Worm (Caenorhabditis elegans) whole organism, midembryonic: ENCODE data around the gene sdz-5.

Experiments used
- cog-1 ChIP-seq: sonication (generic microtip); optimal IDR thresholded peaks from 2 replicates; lab custom pipeline; 2016; ENCODE audit warnings: missing genetic modification characterization, missing compliant biosample characterization
- flt-1 ChIP-seq: fragments of 200-800 bp; sonication (Bioruptor generic); IDR thresholded peaks from 2 replicates; pipeline ENCODE4 v1.3.6; 2022; ENCODE audit warnings: missing genetic modification characterization, missing compliant biosample characterization
- klf-2 ChIP-seq: fragments of 200-800 bp; sonication (Bioruptor generic); conservative IDR thresholded peaks from 2 replicates; pipeline ENCODE4 v1.3.6; 2022; ENCODE audit warnings: missing genetic modification reagents, missing genetic modification characterization, missing compliant biosample characterization
- med-1 ChIP-seq: sonication (generic microtip); optimal IDR thresholded peaks from 2 replicates; lab custom pipeline; 2017; ENCODE audit warnings: missing genetic modification characterization, mild to moderate bottlenecking, missing compliant biosample characterization, antibody characterized with exemption, missing genetic modification reagents; ENCODE audit not compliant: insufficient read depth
- ref-1 ChIP-seq: fragments of 200-800 bp; sonication (Bioruptor generic); conservative IDR thresholded peaks from 2 replicates; pipeline ENCODE4 v1.3.6; 2022; ENCODE audit warnings: missing genetic modification reagents, missing genetic modification characterization, missing compliant biosample characterization
- tab-1 ChIP-seq: fragments of 200-800 bp; sonication (Bioruptor generic); IDR thresholded peaks from 2 replicates; pipeline ENCODE4 v1.3.6; 2022; ENCODE audit warnings: missing genetic modification characterization, missing compliant biosample characterization
- ztf-23 ChIP-seq: fragments of 200-800 bp; sonication (Bioruptor generic); IDR thresholded peaks from 2 replicates; pipeline ENCODE4 v1.3.6; 2022; ENCODE audit warnings: missing genetic modification reagents, missing genetic modification characterization, missing compliant biosample characterization

DNA sequence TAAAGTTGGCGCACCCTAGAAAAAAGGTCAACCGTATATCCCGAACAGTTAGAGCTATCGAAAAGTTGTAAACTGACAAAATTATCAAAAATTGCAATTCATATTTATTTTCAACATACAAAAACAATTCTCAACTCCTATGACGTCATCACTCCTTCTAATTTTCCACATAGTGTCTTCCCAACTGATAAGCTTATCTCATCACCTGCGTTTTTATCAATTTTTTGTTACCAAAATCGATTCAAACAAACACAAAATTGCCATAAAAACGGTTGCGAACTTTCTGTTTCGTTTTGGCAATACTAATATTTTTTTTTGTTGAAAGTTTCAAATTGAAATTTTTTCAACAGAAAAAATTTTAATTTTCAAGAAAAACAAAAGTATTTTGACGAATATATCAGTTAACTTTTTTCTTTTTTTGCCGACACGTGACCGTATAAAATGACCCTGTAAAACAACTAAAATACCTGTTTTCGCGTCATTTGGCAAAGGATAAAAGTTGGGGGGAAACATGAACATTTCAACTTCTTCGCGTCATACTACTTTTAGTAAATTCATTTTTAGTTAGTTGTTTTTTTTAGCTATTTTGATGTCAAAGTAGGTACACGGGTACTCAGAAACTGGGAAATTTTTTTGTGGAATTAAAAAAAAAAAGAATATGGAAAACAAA, 32.8 kb upstream of the sdz-5 start:
- TF ChIP-seq cog-1 (tag; lab: Kevin White, UChicago) (no peak), ztf-23 (GFP tag; lab: Robert Waterston, UW) (no peak), flt-1 (GFP tag; lab: Robert Waterston, UW) (no peak), med-1 (GFP tag; lab: Kevin White, UChicago) (no peak), ref-1 (no peak), tab-1 (no peak), klf-2 (GFP tag; lab: Robert Waterston, UW) (no peak)
